Fruit fly (Drosophila melanogaster) whole organism, prepupa: ENCODE results near the gene CG13603.

ENCODE experiments used
- Blimp-1 ChIP-seq: fragments of 200-800 bp; sonication (Bioruptor generic); optimal IDR thresholded peaks from 3 replicates; lab custom pipeline; 2017; ENCODE audit warnings: missing biosample characterization, missing genetic modification characterization, mild to moderate bottlenecking, moderate library complexity, missing genetic modification reagents
- CG10669 ChIP-seq: fragments of 200-800 bp; sonication (Bioruptor generic); optimal IDR thresholded peaks from 3 replicates; lab custom pipeline; 2018; ENCODE audit warnings: missing biosample characterization, mild to moderate bottlenecking, missing genetic modification characterization, moderate library complexity
- CG11294 ChIP-seq: fragments of 200-800 bp; sonication (Bioruptor generic); IDR thresholded peaks from 2 replicates; pipeline ENCODE4 v1.3.6; 2022; ENCODE audit warnings: missing biosample characterization, missing genetic modification characterization
- CG11762 ChIP-seq: fragments of 200-800 bp; sonication (Bioruptor generic); optimal IDR thresholded peaks from 3 replicates; lab custom pipeline; 2016; ENCODE audit warnings: missing biosample characterization, missing genetic modification characterization; ENCODE audit not compliant: insufficient read depth
- CG15336 ChIP-seq: fragments of 200-800 bp; sonication (Bioruptor generic); IDR thresholded peaks from 2 replicates; pipeline ENCODE4 v1.3.6; 2022; ENCODE audit warnings: missing biosample characterization, missing genetic modification characterization
- CG16779 ChIP-seq: fragments of 200-800 bp; sonication (Bioruptor generic); optimal IDR thresholded peaks from 3 replicates; lab custom pipeline; 2017; ENCODE audit warnings: missing biosample characterization, mild to moderate bottlenecking, missing genetic modification characterization
- CG31627 ChIP-seq: fragments of 200-800 bp; sonication (Bioruptor generic); optimal IDR thresholded peaks from 3 replicates; lab custom pipeline; 2016; ENCODE audit warnings: missing biosample characterization, missing genetic modification characterization
- CG32006 ChIP-seq: fragments of 200-800 bp; sonication (Bioruptor generic); optimal IDR thresholded peaks from 3 replicates; lab custom pipeline; 2017; ENCODE audit warnings: missing biosample characterization, mild to moderate bottlenecking, missing genetic modification characterization
- CG34406 ChIP-seq: fragments of 200-800 bp; sonication (Bioruptor generic); optimal IDR thresholded peaks from 3 replicates; lab custom pipeline; 2016; ENCODE audit warnings: missing biosample characterization, missing genetic modification characterization
- CG3919 ChIP-seq: fragments of 200-800 bp; sonication (Bioruptor generic); optimal IDR thresholded peaks from 3 replicates; lab custom pipeline; 2016; ENCODE audit warnings: missing biosample characterization, missing genetic modification characterization
- CG4318 ChIP-seq: fragments of 200-800 bp; sonication (Bioruptor generic); optimal IDR thresholded peaks from 3 replicates; lab custom pipeline; 2017; ENCODE audit warnings: missing biosample characterization, mild to moderate bottlenecking, missing genetic modification characterization
- CG6163 ChIP-seq: fragments of 200-800 bp; sonication (Bioruptor generic); IDR thresholded peaks from 3 replicates; pipeline ENCODE4 v1.3.6; 2022; ENCODE audit warnings: missing biosample characterization, missing genetic modification characterization
- CG6792 ChIP-seq: fragments of 200-800 bp; sonication (Bioruptor generic); optimal IDR thresholded peaks from 3 replicates; lab custom pipeline; 2016; ENCODE audit warnings: missing biosample characterization, missing genetic modification characterization
- CG6808 ChIP-seq: fragments of 200-800 bp; sonication (Bioruptor generic); optimal IDR thresholded peaks from 3 replicates; lab custom pipeline; 2017; ENCODE audit warnings: missing biosample characterization, missing genetic modification characterization, mild to moderate bottlenecking, moderate library complexity, missing genetic modification reagents
- CG6854 ChIP-seq: fragments of 200-800 bp; sonication (Bioruptor generic); optimal IDR thresholded peaks from 2 replicates; lab custom pipeline; 2017; ENCODE audit warnings: missing biosample characterization, mild to moderate bottlenecking, missing genetic modification characterization
- CG7368 ChIP-seq: fragments of 200-800 bp; sonication (Bioruptor generic); optimal IDR thresholded peaks from 3 replicates; lab custom pipeline; 2016; ENCODE audit warnings: missing biosample characterization, missing genetic modification characterization
- CG8119 ChIP-seq: fragments of 200-800 bp; sonication (Bioruptor generic); IDR thresholded peaks from 3 replicates; pipeline ENCODE4 v1.3.6; 2022; ENCODE audit warnings: missing biosample characterization, missing genetic modification characterization
- CG8319 ChIP-seq: fragments of 200-800 bp; sonication (Bioruptor generic); optimal IDR thresholded peaks from 3 replicates; lab custom pipeline; 2016; ENCODE audit warnings: missing biosample characterization, missing genetic modification characterization
- CG8632 ChIP-seq: fragments of 200-800 bp; sonication (Bioruptor generic); optimal IDR thresholded peaks from 3 replicates; lab custom pipeline; 2016; ENCODE audit warnings: missing biosample characterization, missing genetic modification characterization
- CG9139 ChIP-seq: fragments of 200-800 bp; sonication (Bioruptor generic); optimal IDR thresholded peaks from 3 replicates; lab custom pipeline; 2017; ENCODE audit warnings: missing biosample characterization, mild to moderate bottlenecking, missing genetic modification characterization
- Eip75B ChIP-seq: fragments of 200-800 bp; sonication (Bioruptor generic); optimal IDR thresholded peaks from 3 replicates; lab custom pipeline; 2016; ENCODE audit warnings: missing biosample characterization, missing genetic modification characterization
- Eip78C ChIP-seq: fragments of 200-800 bp; sonication (Bioruptor generic); peaks from one replicate; lab custom pipeline; 2016; ENCODE audit warnings: missing biosample characterization, missing genetic modification characterization
- Eip93F ChIP-seq: fragments of 200-800 bp; sonication (Bioruptor generic); optimal IDR thresholded peaks from 2 replicates; lab custom pipeline; 2016; ENCODE audit warnings: missing biosample characterization, mild to moderate bottlenecking, missing genetic modification characterization
- Ets21C ChIP-seq: fragments of 200-800 bp; sonication (Bioruptor generic); optimal IDR thresholded peaks from 3 replicates; lab custom pipeline; 2016; ENCODE audit warnings: missing biosample characterization, missing genetic modification characterization
- Ets96B ChIP-seq: fragments of 200-800 bp; optimal IDR thresholded peaks from 2 replicates; lab custom pipeline; 2019; ENCODE audit warnings: missing biosample characterization, mild to moderate bottlenecking, missing genetic modification characterization, moderate library complexity
- Gug ChIP-seq: fragments of 200-800 bp; sonication (Bioruptor generic); IDR thresholded peaks from 2 replicates; pipeline ENCODE4 v1.3.6; 2022; ENCODE audit warnings: missing biosample characterization, missing genetic modification characterization
- Hr39 ChIP-seq: fragments of 200-800 bp; sonication (Bioruptor generic); optimal IDR thresholded peaks from 2 replicates; lab custom pipeline; 2016; ENCODE audit warnings: missing biosample characterization, missing genetic modification characterization
- Met ChIP-seq: fragments of 200-800 bp; sonication (Bioruptor generic); optimal IDR thresholded peaks from 3 replicates; lab custom pipeline; 2016; ENCODE audit warnings: missing biosample characterization, missing genetic modification characterization
- OdsH ChIP-seq: fragments of 200-800 bp; sonication (Bioruptor generic); optimal IDR thresholded peaks from 3 replicates; lab custom pipeline; 2016; ENCODE audit warnings: missing biosample characterization, missing genetic modification characterization
- Smox ChIP-seq: fragments of 200-800 bp; sonication (Bioruptor generic); optimal IDR thresholded peaks from 3 replicates; lab custom pipeline; 2016; ENCODE audit warnings: missing biosample characterization, missing genetic modification characterization
- Sox14 ChIP-seq: fragments of 200-800 bp; sonication (Bioruptor generic); optimal IDR thresholded peaks from 3 replicates; lab custom pipeline; 2016; ENCODE audit warnings: missing biosample characterization, missing genetic modification characterization
- Sox15 ChIP-seq: fragments of 200-800 bp; sonication (Bioruptor generic); optimal IDR thresholded peaks from 3 replicates; lab custom pipeline; 2016; ENCODE audit warnings: missing biosample characterization, missing genetic modification characterization
- cyc ChIP-seq: fragments of 200-800 bp; sonication (Bioruptor generic); optimal IDR thresholded peaks from 3 replicates; lab custom pipeline; 2016; ENCODE audit warnings: missing biosample characterization, missing genetic modification characterization
- dac ChIP-seq: fragments of 200-800 bp; sonication (Bioruptor generic); optimal IDR thresholded peaks from 2 replicates; lab custom pipeline; 2017; ENCODE audit warnings: missing biosample characterization, mild to moderate bottlenecking, missing genetic modification characterization
- dsx ChIP-seq: fragments of 200-800 bp; optimal IDR thresholded peaks from 3 replicates; lab custom pipeline; 2019; ENCODE audit warnings: missing biosample characterization, mild to moderate bottlenecking, missing genetic modification characterization, moderate library complexity; ENCODE audit not compliant: poor library complexity, severe bottlenecking
- eg ChIP-seq: fragments of 200-800 bp; sonication (Bioruptor generic); IDR thresholded peaks from 3 replicates; pipeline ENCODE4 v1.3.6; 2022; ENCODE audit warnings: missing biosample characterization, missing genetic modification characterization
- esn ChIP-seq: fragments of 200-800 bp; sonication (Bioruptor generic); optimal IDR thresholded peaks from 2 replicates; lab custom pipeline; 2016; ENCODE audit warnings: missing biosample characterization, mild to moderate bottlenecking, missing genetic modification characterization, moderate library complexity
- fkh ChIP-seq: fragments of 200-800 bp; sonication (Bioruptor generic); optimal IDR thresholded peaks from 3 replicates; lab custom pipeline; 2017; ENCODE audit warnings: missing biosample characterization, mild to moderate bottlenecking, missing genetic modification characterization, moderate library complexity
- lz ChIP-seq: fragments of 200-800 bp; sonication (Bioruptor generic); optimal IDR thresholded peaks from 3 replicates; lab custom pipeline; 2016; ENCODE audit warnings: missing biosample characterization, missing genetic modification characterization
- net ChIP-seq: fragments of 200-800 bp; sonication (Bioruptor generic); optimal IDR thresholded peaks from 3 replicates; lab custom pipeline; 2016; ENCODE audit warnings: missing biosample characterization, missing genetic modification characterization
- pdm3 ChIP-seq: fragments of 200-800 bp; sonication (Bioruptor generic); optimal IDR thresholded peaks from 3 replicates; lab custom pipeline; 2016; ENCODE audit warnings: missing biosample characterization, missing genetic modification characterization
- salr ChIP-seq, 2 experiments: fragments of 200-800 bp; sonication (Bioruptor generic); optimal IDR thresholded peaks; 3 replicates each; lab custom pipeline; 2016 to 2018; ENCODE audit warnings: missing biosample characterization in 2 of 2, missing genetic modification characterization in 2 of 2, mild to moderate bottlenecking in 1 of 2
- spab ChIP-seq: fragments of 200-800 bp; sonication (Bioruptor generic); optimal IDR thresholded peaks from 2 replicates; lab custom pipeline; 2017; ENCODE audit warnings: missing biosample characterization, mild to moderate bottlenecking, missing genetic modification characterization, missing genetic modification reagents
- ss ChIP-seq, 2 experiments: fragments of 200-800 bp; sonication (Bioruptor generic); optimal IDR thresholded peaks; 2 replicates in 1 of 2; 3 replicates in 1 of 2; lab custom pipeline; 2017 to 2018; ENCODE audit warnings: mild to moderate bottlenecking in 2 of 2, missing biosample characterization in 2 of 2, missing genetic modification characterization in 2 of 2, moderate library complexity in 1 of 2
- topi ChIP-seq: fragments of 200-800 bp; sonication (Bioruptor generic); optimal IDR thresholded peaks from 3 replicates; lab custom pipeline; 2016; ENCODE audit warnings: missing biosample characterization, missing genetic modification characterization
- vri ChIP-seq: fragments of 200-800 bp; sonication (Bioruptor generic); optimal IDR thresholded peaks from 3 replicates; lab custom pipeline; 2016; ENCODE audit warnings: missing biosample characterization, mild to moderate bottlenecking, missing genetic modification characterization

CG13603 gene

DNA sequence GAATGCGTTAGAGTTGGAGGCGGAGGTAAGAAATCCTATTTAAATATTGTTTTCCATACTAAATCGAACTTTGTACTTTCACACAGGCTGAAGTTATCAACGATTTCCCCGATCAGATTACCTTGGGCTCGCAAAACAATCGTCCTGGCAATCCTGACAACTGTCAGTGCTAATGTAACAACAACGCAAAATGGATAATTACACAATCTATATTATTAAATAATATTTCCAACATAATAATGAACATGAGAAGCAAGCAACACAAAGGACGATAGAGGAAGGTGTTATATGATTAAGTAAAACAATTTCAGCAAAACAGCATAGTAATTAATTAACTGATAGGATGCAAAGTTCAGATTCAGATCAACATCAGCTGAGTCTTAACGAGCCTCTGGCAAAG lies 8.2 kb upstream of the CG13603 start:
- TF ChIP-seq lz (GFP tag; lab: Kevin White, UChicago) (no peak), Smox (GFP tag; lab: Kevin White, UChicago) (no peak), CG34406 (GFP tag; lab: Kevin White, UChicago) (no peak), topi (no peak), dac (GFP tag; lab: Kevin White, UChicago) (no peak), esn (GFP tag; lab: Kevin White, UChicago) (no peak), CG8119 (GFP tag; lab: Robert Waterston, UW) (no peak), CG32006 (GFP tag; lab: Kevin White, UChicago) (no peak), Ets96B (tag; lab: Kevin White, UChicago) (no peak), spab (GFP tag; lab: Kevin White, UChicago) (no peak)

DNA sequence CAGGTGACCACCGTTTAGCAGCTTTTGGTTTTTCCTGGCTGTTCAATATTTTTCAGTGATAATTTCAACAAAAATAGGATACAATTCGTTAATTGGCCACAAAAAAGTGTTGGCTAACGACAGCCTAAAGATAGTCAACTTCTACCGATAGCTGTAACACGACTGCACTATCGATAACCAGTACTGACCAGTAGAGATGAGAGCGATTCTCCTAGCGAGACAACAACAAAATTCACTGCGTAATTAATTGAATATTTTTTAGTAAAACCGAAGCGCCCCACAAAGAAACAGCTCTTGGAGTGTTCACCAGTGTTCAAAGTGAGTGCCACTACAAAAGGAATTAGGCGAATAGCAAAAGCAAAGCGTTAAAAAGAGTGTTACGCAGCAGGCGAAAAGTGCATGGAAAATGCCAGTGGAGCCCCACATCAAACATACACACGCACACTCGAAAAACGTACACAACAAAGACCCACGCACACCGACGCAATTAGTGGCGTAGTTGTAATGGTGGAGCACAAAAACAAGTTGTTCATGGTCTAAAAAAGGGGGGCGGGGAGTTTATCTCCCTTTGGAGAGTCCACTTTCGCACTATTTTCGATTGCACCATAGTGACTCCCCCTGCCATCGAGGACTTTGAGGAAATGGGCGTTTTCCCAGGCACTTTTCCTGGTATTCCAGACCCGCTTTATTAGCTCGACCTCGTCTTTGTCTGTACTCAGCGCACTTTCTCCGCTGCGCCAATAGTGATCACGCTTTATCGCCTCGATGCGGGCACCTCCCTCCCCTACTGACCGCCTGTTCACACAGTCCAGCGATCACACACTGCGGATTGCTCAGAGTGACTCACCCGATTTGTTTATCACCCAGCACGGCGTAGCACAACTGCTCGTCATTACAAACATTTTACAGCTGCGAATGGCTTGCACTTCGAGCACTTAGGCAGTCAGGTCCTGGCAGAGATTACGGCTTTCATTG lies 6.7 kb upstream of the CG13603 start, which contains the start of the genes Epp and Rab7:
TSS of gene Epp (minus strand) at position 94 of the 975 bp plus-strand sequence.
TSS of gene Rab7 (plus strand) at position 186 of the 975 bp plus-strand sequence.
- TF ChIP-seq dac (GFP tag; lab: Kevin White, UChicago): no peak
- no peak for TF ChIP-seq CG32006 (GFP tag; lab: Kevin White, UChicago)
- TF ChIP-seq CG8632 (GFP tag; lab: Kevin White, UChicago): peak; percentile 1
- no peak for TF ChIP-seq pdm3
- no peak for TF ChIP-seq CG11762 (GFP tag; lab: Kevin White, UChicago)
- TF ChIP-seq Eip93F (GFP tag; lab: Kevin White, UChicago): no peak
- peak; percentile 80 to 81 for TF ChIP-seq ss (GFP tag; optimal IDR thresholded peaks at IDR 0.05; lab: Kevin White, UChicago)
- peak; percentile 51 for TF ChIP-seq Ets21C (GFP tag; lab: Kevin White, UChicago)
- TF ChIP-seq Sox15: no peak
- no peak for TF ChIP-seq Smox (GFP tag; lab: Kevin White, UChicago)
- peak; percentile 49 for TF ChIP-seq Hr39 (GFP tag; lab: Kevin White, UChicago)
- 0 out of 2 replicates have a peak, but pooled peaks have one; percentile 8 for TF ChIP-seq Gug
- TF ChIP-seq Eip75B (GFP tag; lab: Kevin White, UChicago): peak; percentile 39
- TF ChIP-seq Eip78C (GFP tag; lab: Kevin White, UChicago): peak; percentile 74
- TF ChIP-seq spab (GFP tag; lab: Kevin White, UChicago): peak; percentile 25
- no peak for TF ChIP-seq Met (GFP tag; lab: Kevin White, UChicago)
- no peak for TF ChIP-seq CG7368 (GFP tag; lab: Kevin White, UChicago)
- TF ChIP-seq CG6854: no peak
- no peak for TF ChIP-seq CG11294 (GFP tag; lab: Robert Waterston, UW)
- peak; percentile 60 for TF ChIP-seq topi
- no peak for TF ChIP-seq CG8319
- peak; percentile 77 for TF ChIP-seq Blimp-1 (GFP tag; lab: Kevin White, UChicago)
- no peak for TF ChIP-seq CG4318
- TF ChIP-seq net (GFP tag; lab: Kevin White, UChicago): peak; percentile 53
- peak; percentile 48 for TF ChIP-seq CG3919
- peak; percentile 45 for TF ChIP-seq fkh (GFP tag; lab: Kevin White, UChicago)
- peak; percentile 40 for TF ChIP-seq cyc (GFP tag; lab: Kevin White, UChicago)
- peak; percentile 54 for TF ChIP-seq CG31627 (GFP tag; lab: Kevin White, UChicago)
- peak in 1 of 2 experiments; percentile 32 for TF ChIP-seq salr (GFP tag; optimal IDR thresholded peaks at IDR 0.05; lab: Kevin White, UChicago)
- TF ChIP-seq dsx (GFP tag; lab: Kevin White, UChicago): peak; percentile 19
- no peak for TF ChIP-seq CG16779 (tag; lab: Kevin White, UChicago)
- TF ChIP-seq CG6808 (GFP tag; lab: Kevin White, UChicago): peak; percentile 54
- peak; percentile 82 for TF ChIP-seq Sox14 (GFP tag; lab: Kevin White, UChicago)
- TF ChIP-seq OdsH (GFP tag; lab: Kevin White, UChicago): peak; percentile 51
- TF ChIP-seq eg (GFP tag; lab: Robert Waterston, UW): no peak
- TF ChIP-seq CG8119 (GFP tag; lab: Robert Waterston, UW): peak; percentile 47; the same call in 1 of the 3 replicates
- TF ChIP-seq CG9139: peak; percentile 59
- TF ChIP-seq vri (GFP tag; lab: Kevin White, UChicago): peak; percentile 61
- TF ChIP-seq CG6163 (GFP tag; lab: Robert Waterston, UW): 0 out of 3 replicates have a peak, but pooled peaks have one; percentile 35
- TF ChIP-seq CG10669 (GFP tag; lab: Kevin White, UChicago): no peak
- peak; percentile 39; the same call in 1 of the 2 replicates for TF ChIP-seq CG15336
- peak; percentile 61 for TF ChIP-seq lz (GFP tag; lab: Kevin White, UChicago)
- TF ChIP-seq CG6792: no peak
